Worm (Caenorhabditis elegans): ENCODE data around the gene clc-5.

clc-5 gene

DNA sequence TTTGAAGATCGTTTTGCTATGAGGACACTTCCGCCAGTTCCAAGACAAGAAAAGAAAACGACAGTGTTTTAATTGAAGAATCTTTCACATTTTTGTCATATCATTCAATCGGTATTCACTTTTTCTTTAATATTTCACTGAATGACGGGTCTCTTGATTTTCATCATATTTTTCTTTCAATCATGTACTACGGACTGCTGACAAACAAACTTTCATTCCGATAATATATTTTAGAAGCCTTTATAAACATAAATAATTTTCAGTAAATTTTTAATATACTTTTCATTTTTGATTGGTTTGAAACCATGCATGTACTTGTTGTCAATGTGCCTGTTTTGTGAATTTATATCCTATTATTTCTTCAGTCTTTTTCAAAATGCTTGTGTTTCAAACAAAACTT, at the start of gene clc-5:
Gene clc-5 (plus strand): TSS at position 301 of the 400 bp plus-strand sequence.
- TF ChIP-seq F22D6.2 (tag; optimal IDR thresholded peaks at IDR 0.05) (no peak), lag-1 (GFP tag; IDR thresholded peaks at IDR 0.05) (no peak), F37B4.10 (GFP tag; IDR thresholded peaks at IDR 0.05) (no peak), C17E4.6 (GFP tag; IDR thresholded peaks at IDR 0.05) (no peak), F10E7.11 (tag; optimal IDR thresholded peaks at IDR 0.05) (no peak), nhr-179 (tag; optimal IDR thresholded peaks at IDR 0.05) (no peak), hmg-20 (GFP tag; IDR thresholded peaks at IDR 0.05) (no peak), attf-3 (GFP tag; conservative IDR thresholded peaks at IDR 0.05) (no peak), sea-2 (GFP tag; IDR thresholded peaks at IDR 0.05) (no peak), mes-4 (tag; optimal IDR thresholded peaks at IDR 0.05) (no peak), ama-1 (optimal IDR thresholded peaks at IDR 0.05) (no peak), ama-1 (GFP tag; optimal IDR thresholded peaks at IDR 0.05) (no peak), Y53F4B.3 (GFP tag; IDR thresholded peaks at IDR 0.05) (no peak), bed-2 (GFP tag; IDR thresholded peaks at IDR 0.05) (no peak), rcor-1 (GFP tag; IDR thresholded peaks at IDR 0.05) (no peak)

DNA sequence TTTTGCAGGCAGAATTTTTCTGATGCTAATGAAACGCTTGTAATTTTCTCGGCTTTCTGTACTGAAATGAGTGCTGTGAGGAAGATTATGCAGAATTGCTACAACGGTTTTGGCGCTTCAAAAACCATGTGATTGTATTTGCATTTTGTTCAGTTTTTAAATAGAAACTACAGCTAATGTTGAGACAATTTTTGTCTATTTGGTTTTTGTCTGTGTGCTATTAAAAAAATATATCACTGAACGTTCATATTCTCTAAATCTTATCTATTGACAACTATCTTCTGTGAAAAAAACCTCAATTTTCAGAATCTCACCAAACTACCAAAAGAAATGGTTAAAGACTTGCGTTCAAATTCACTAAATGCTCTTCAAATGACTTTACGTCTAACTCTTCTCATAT, 43.1 kb upstream of the clc-5 start, which contains the start of gene C10A4.6:
Gene C10A4.6 (plus strand): TSS at position 301 of the 400 bp plus-strand sequence.
- TF ChIP-seq ccch-3 (GFP tag; optimal IDR thresholded peaks at IDR 0.05) = no peak
- no peak for TF ChIP-seq let-607 (tag; optimal IDR thresholded peaks at IDR 0.05)
- no peak for TF ChIP-seq mcd-1 (GFP tag; IDR thresholded peaks at IDR 0.05)
- no peak for TF ChIP-seq nfya-1 (tag; optimal IDR thresholded peaks at IDR 0.05; ENCODE audit: borderline replicate concordance, insufficient read depth)
- TF ChIP-seq Y53F4B.3 (GFP tag; IDR thresholded peaks at IDR 0.05) = no peak
- TF ChIP-seq tbp1 (GFP tag; optimal IDR thresholded peaks at IDR 0.05) = no peak
- no peak for TF ChIP-seq D2030.7 (GFP tag; IDR thresholded peaks at IDR 0.05)
- no peak for TF ChIP-seq atf-7 (tag; optimal IDR thresholded peaks at IDR 0.05)
- no peak for TF ChIP-seq unc-130 (GFP tag; optimal IDR thresholded peaks at IDR 0.05)
- TF ChIP-seq somi-1 (GFP tag; optimal IDR thresholded peaks at IDR 0.05) = no peak
- no peak for TF ChIP-seq Y95B8A.8 (GFP tag; IDR thresholded peaks at IDR 0.05)
- TF ChIP-seq lsy-27 (tag; optimal IDR thresholded peaks at IDR 0.05; ENCODE audit: borderline replicate concordance, insufficient read depth) = no peak
- no peak for TF ChIP-seq ceh-91 (GFP tag; IDR thresholded peaks at IDR 0.05)
- TF ChIP-seq ceh-79 (tag; optimal IDR thresholded peaks at IDR 0.05) = no peak
- TF ChIP-seq snpc-1.1 (tag; optimal IDR thresholded peaks at IDR 0.05; ENCODE audit: insufficient read depth) = no peak
- no peak for TF ChIP-seq B0261.1 (tag; optimal IDR thresholded peaks at IDR 0.05)

DNA sequence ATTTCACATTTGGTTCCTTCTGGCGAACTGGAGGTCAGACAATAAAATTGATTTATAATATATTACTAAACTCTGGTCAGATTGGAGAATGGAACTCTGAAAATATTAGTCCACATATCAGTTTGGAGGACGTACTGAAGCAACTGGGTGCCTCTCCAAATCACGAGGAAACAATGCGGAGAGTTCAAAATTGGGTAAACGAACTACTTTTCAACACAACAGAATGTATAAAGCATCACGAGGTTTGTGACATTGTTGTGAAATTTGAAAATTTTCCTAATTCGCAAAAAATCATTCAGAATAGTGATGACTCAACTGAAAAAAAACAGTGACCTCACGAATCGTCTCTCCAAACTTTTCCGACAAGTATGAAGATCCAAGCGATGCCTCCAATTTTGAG, 40.2 kb upstream of the clc-5 start, which contains the start of gene gad-2:
Gene gad-2 (plus strand): TSS at position 301 of the 400 bp plus-strand sequence.
- TF ChIP-seq attf-5 (GFP tag; optimal IDR thresholded peaks at IDR 0.05) = no peak
- TF ChIP-seq Y56A3A.18 (GFP tag; IDR thresholded peaks at IDR 0.05) = no peak
- no peak for TF ChIP-seq snpc-1.3 (tag; optimal IDR thresholded peaks at IDR 0.05; ENCODE audit: insufficient read depth)
- no peak for TF ChIP-seq athp-1 (tag; optimal IDR thresholded peaks at IDR 0.05)
- no peak for TF ChIP-seq nfya-1 (tag; optimal IDR thresholded peaks at IDR 0.05; ENCODE audit: borderline replicate concordance, insufficient read depth)

DNA sequence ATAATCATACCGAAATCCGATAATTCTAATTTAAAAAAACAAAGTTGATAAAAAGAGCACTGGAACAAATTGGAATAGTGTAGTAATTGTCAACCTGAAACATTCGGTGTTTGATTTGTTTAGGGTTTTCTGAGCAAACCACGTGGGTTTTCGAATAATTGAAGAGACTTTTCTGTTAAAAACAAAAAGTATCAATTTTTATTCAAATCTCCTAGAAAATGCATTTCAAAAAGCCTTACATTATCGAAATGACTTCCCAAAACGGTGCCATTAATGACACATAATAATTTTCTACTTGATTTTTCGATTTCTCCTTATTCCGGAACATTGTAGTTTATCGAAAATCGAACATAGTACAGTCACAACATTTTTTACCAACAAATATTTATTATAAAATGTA, 35.4 kb upstream of the clc-5 start, which contains the start of gene C10A4.13:
Gene C10A4.13 (minus strand): TSS at position 101 of the 400 bp plus-strand sequence.
- TF ChIP-seq F39B2.1 (GFP tag; IDR thresholded peaks at IDR 0.05) (no peak), F57C9.4 (tag; optimal IDR thresholded peaks at IDR 0.05) (no peak), athp-1 (tag; optimal IDR thresholded peaks at IDR 0.05) (no peak), die-1 (tag; optimal IDR thresholded peaks at IDR 0.05) (no peak), attf-3 (GFP tag; conservative IDR thresholded peaks at IDR 0.05) (no peak)

Measured in whole organism, young adult.